Fruit fly (Drosophila melanogaster) whole organism, wandering third instar larva: ENCODE measurements around the gene CG14054.
A peak's percentile ranks its signal among the peaks of the same experiment; 100 is the strongest.

Experiments used
- Abd-B ChIP-seq: fragments of >200 bp; optimal IDR thresholded peaks from 2 replicates; lab custom pipeline; 2017; ENCODE audit warnings: missing biosample characterization, missing genetic modification characterization
- CG32264 ChIP-seq: fragments of 200-800 bp; sonication (Bioruptor generic); optimal IDR thresholded peaks from 2 replicates; lab custom pipeline; 2016; ENCODE audit warnings: missing biosample characterization, missing genetic modification characterization
- CG9705 ChIP-seq: fragments of 200-800 bp; sonication (Bioruptor generic); optimal IDR thresholded peaks from 2 replicates; lab custom pipeline; 2018; ENCODE audit warnings: missing biosample characterization, mild to moderate bottlenecking, missing genetic modification characterization
- Dfd ChIP-seq: fragments of >200 bp; optimal IDR thresholded peaks from 2 replicates; lab custom pipeline; 2017; ENCODE audit warnings: missing biosample characterization, missing genetic modification characterization
- Dif ChIP-seq: fragments of 200-275, 200-300 bp; sonication (Bioruptor generic); optimal IDR thresholded peaks from 2 replicates; lab custom pipeline; 2018; ENCODE audit warnings: missing biosample characterization, missing genetic modification characterization; ENCODE audit not compliant: partially characterized antibody
- GATAd ChIP-seq: sonication (Bioruptor generic); optimal IDR thresholded peaks from 2 replicates; lab custom pipeline; 2016; ENCODE audit warnings: missing biosample characterization, missing genetic modification characterization
- HLH106 ChIP-seq: fragments of 200-800 bp; optimal IDR thresholded peaks from 3 replicates; lab custom pipeline; 2019; ENCODE audit warnings: missing biosample characterization, mild to moderate bottlenecking, missing genetic modification characterization, moderate library complexity
- Hr78 ChIP-seq: fragments of >200 bp; optimal IDR thresholded peaks from 2 replicates; lab custom pipeline; 2017; ENCODE audit warnings: missing biosample characterization, missing genetic modification characterization
- Jra ChIP-seq: sonication (Bioruptor generic); optimal IDR thresholded peaks from 2 replicates; lab custom pipeline; 2016; ENCODE audit warnings: missing biosample characterization, missing genetic modification characterization
- Myc ChIP-seq: fragments of >200 bp; optimal IDR thresholded peaks from 2 replicates; lab custom pipeline; 2017
- N ChIP-seq: fragments of >200 bp; optimal IDR thresholded peaks from 2 replicates; lab custom pipeline; 2018; ENCODE audit warnings: missing biosample characterization, missing external identifiers, missing genetic modification characterization
- Rel ChIP-seq, 2 experiments: fragments of 200-800 bp; sonication (Bioruptor generic) in 1 of 2; optimal IDR thresholded peaks; 2 replicates in 1 of 2; 3 replicates in 1 of 2; lab custom pipeline; 2016 to 2019; ENCODE audit warnings: mild to moderate bottlenecking in 2 of 2, missing biosample characterization in 2 of 2, missing genetic modification characterization in 2 of 2, moderate library complexity in 1 of 2
- Sp1 ChIP-seq: fragments of 200-800 bp; sonication (Bioruptor generic); optimal IDR thresholded peaks from 3 replicates; lab custom pipeline; 2019; ENCODE audit warnings: missing biosample characterization, mild to moderate bottlenecking, missing genetic modification characterization, moderate library complexity
- Vsx2 ChIP-seq: fragments of 200-300, 225-300 bp; sonication (Bioruptor generic); optimal IDR thresholded peaks from 2 replicates; lab custom pipeline; 2018; ENCODE audit warnings: missing biosample characterization, missing genetic modification characterization; ENCODE audit not compliant: partially characterized antibody
- br ChIP-seq: fragments of 200-800 bp; sonication (Bioruptor generic); optimal IDR thresholded peaks from 2 replicates; lab custom pipeline; 2016; ENCODE audit warnings: missing biosample characterization, missing genetic modification characterization
- dl ChIP-seq, 2 experiments: fragments of 175-275, 200-275 bp in 1 of 2; fragments of 200-275 bp in 1 of 2; sonication (Bioruptor generic); optimal IDR thresholded peaks; lab custom pipeline; 2018; ENCODE audit warnings: mild to moderate bottlenecking in 2 of 2, missing biosample characterization in 2 of 2, missing genetic modification characterization in 2 of 2, moderate library complexity in 2 of 2; ENCODE audit not compliant: partially characterized antibody in 2 of 2, insufficient read depth in 1 of 2
- dmrt93B ChIP-seq: fragments of 200-800 bp; sonication (Bioruptor generic); optimal IDR thresholded peaks from 2 replicates; lab custom pipeline; 2018; ENCODE audit warnings: missing biosample characterization, mild to moderate bottlenecking, missing genetic modification characterization
- dsf ChIP-seq: sonication (Bioruptor generic); optimal IDR thresholded peaks from 2 replicates; lab custom pipeline; 2016; ENCODE audit warnings: missing biosample characterization, missing genetic modification characterization, borderline replicate concordance
- foxo ChIP-seq, 2 experiments: fragments of 200-800 bp; sonication (Bioruptor generic); optimal IDR thresholded peaks; 2 replicates in 1 of 2; 3 replicates in 1 of 2; lab custom pipeline; 2016 to 2017; ENCODE audit warnings: missing biosample characterization in 2 of 2, missing genetic modification characterization in 2 of 2
- fru ChIP-seq: fragments of 200-800 bp; sonication (Bioruptor generic); optimal IDR thresholded peaks from 3 replicates; lab custom pipeline; 2016; ENCODE audit warnings: missing biosample characterization, mild to moderate bottlenecking, missing genetic modification characterization
- h ChIP-seq: fragments of 200-800 bp; sonication (Bioruptor generic); optimal IDR thresholded peaks from 3 replicates; lab custom pipeline; 2016; ENCODE audit warnings: missing biosample characterization, mild to moderate bottlenecking, missing genetic modification characterization
- jim ChIP-seq: fragments of 175-275, 200-325 bp; sonication (Bioruptor generic); optimal IDR thresholded peaks from 2 replicates; lab custom pipeline; 2016; ENCODE audit warnings: missing biosample characterization, mild to moderate bottlenecking, missing genetic modification characterization
- lola ChIP-seq: fragments of >200 bp; optimal IDR thresholded peaks from 2 replicates; lab custom pipeline; 2017; ENCODE audit warnings: missing biosample characterization, missing genetic modification characterization
- pan ChIP-seq: fragments of >200 bp; optimal IDR thresholded peaks from 2 replicates; lab custom pipeline; 2017
- psq ChIP-seq: fragments of 200-800 bp; sonication (Bioruptor generic); optimal IDR thresholded peaks from 3 replicates; lab custom pipeline; 2017; ENCODE audit warnings: missing biosample characterization, mild to moderate bottlenecking, missing genetic modification characterization, moderate library complexity
- sage ChIP-seq: fragments of 200-800 bp; sonication (Bioruptor generic); optimal IDR thresholded peaks from 2 replicates; lab custom pipeline; 2016; ENCODE audit warnings: missing biosample characterization, mild to moderate bottlenecking, missing genetic modification characterization
- sv ChIP-seq: fragments of 200-800 bp; sonication (Bioruptor generic); optimal IDR thresholded peaks from 3 replicates; lab custom pipeline; 2016; ENCODE audit warnings: missing biosample characterization, missing genetic modification characterization
- tai ChIP-seq: sonication (Bioruptor generic); optimal IDR thresholded peaks from 2 replicates; lab custom pipeline; 2016; ENCODE audit warnings: missing biosample characterization, missing genetic modification characterization
- usp ChIP-seq: fragments of >200 bp; optimal IDR thresholded peaks from 2 replicates; lab custom pipeline; 2017; ENCODE audit warnings: missing biosample characterization, missing genetic modification characterization
- woc ChIP-seq: sonication (Bioruptor generic); optimal IDR thresholded peaks from 2 replicates; lab custom pipeline; 2016; ENCODE audit warnings: missing biosample characterization, mild to moderate bottlenecking, missing genetic modification characterization

Gene CG14054

DNA sequence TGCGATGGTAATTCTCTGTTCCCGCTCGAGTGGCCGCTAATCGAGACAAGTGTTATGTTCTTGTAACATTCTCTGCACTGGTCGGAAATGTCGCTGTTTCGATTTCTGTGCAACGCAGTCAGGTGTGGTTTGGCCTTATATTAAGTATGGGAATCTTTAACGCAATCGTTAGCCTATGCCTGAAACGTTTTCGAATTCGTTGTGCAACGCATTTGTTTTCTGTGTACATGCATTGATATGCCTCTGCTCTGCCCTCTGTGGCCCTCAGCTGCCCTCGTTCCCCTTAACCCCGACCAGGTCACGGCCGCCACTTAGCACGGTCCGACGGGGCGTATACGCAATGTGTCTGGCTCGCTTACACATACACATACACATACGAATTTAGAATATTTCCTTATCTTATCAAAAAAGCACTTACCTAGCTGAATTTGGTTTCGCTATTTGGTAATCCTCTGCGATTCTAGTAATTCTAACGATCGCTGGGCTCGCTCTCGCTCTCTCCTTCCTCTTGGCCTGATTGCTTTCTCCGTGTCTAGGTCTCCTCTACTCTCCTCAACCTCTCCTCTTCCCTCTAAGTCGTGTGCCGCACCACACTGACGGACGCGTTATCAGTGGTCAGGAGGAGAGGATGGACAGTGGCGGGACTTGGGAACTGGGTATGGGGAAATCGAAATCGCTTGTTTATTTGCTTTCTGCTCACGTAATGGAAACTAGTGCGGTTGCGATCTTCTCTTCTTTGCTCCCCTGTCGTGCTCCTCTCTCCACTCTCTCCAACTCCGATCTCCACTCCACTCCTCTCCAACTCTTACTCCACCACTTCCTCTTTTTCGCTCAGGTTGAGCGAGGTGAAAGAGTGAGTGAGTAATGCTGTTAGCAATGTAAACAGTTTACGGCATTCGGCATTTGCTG, 17.1 kb downstream of the CG14054 start:
- TF ChIP-seq HLH106 (tag; lab: Kevin White, UChicago): peak; percentile 11
- TF ChIP-seq pan (lab: Kevin White, UChicago): no peak
- peak; percentile 67 for TF ChIP-seq h (GFP tag; lab: Kevin White, UChicago)
- peak; percentile 75 for TF ChIP-seq br (GFP tag; lab: Kevin White, UChicago)

DNA sequence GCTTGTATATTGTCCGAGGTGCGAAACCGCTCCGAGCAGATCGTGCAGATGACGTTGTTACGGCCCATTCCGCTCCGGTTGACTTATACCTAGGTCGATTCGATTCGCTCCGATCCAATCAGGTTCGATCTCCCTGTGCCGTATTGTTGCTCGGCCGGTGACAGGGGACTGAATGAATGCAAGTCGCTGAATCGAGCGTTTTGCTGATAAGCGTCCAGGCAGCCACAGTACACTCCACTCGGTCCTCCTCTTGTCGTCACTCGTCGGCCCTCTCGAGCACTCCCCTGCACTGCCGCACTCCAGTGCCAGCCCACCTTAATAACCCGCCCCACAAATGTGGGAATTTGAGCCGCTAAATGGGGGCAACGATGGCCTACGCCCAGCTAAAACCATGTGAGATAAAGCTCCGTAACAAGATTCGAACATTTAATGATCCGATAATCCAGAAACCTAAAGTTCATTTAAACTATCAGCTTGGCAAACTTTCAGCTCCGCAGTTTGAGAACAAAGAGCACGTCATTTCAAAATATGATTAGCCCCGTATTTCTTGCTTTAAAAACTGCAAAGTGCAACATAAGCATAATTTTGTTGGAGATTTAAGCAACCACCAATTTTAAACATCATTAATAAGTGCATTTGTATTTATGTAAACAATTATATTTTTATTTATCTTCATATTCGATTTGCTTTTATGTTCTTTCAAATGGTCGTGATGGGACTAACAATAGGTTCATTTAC, 22.3 kb downstream of the CG14054 start, which contains the start of gene CG4325:
Gene CG4325, minus strand, starts transcription at position 159 of the 738 bp plus-strand sequence.
- TF ChIP-seq psq (GFP tag; lab: Kevin White, UChicago) (no peak), br (GFP tag; lab: Kevin White, UChicago) (peak; percentile 0), Dif (GFP tag; lab: Kevin White, UChicago) (peak; percentile 37)

DNA sequence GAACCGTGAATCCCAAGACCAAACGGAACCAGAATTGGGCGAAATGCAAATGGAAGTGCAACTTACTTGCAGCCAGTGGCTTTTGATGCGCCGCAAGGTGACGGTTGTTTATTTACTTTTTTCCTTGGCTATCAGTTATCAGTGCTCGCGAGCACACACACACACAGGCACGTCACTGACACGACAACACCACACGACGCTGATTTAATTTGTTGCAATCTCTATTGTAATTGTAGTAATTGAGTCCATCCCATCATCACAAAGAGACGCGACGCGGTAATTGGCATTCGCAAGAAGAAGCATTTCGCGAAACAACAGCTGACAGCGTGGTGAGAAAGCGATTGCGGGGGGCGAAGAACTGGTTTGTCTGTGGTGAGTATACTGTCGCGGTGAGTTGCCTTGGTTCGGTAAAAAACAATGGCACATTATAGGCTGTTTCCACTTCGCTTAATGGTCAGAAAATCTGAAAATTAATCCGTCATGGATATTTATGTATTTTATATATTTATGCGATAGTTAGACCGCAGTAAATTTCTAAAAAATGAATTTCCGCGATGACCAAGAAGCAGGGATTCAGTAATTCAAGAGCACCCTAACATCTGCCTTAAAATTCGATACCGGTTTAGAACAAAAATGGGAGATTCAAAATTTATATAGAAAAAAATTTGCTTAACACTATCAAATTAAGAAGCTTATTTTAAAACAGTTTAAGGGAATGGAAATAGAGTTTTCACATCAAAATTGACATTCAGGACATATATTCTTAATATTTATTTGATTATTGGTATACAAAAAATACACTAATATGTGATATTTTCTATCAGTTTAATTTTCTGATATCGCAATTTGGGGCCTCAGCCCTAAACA, 23.9 kb downstream of the CG14054 start, which contains the start of the genes Actn and usp:
Gene Actn, minus strand, starts transcription at position 331 of the 867 bp plus-strand sequence.
Gene usp, minus strand, starts transcription at position 331 of the 867 bp plus-strand sequence.
- TF ChIP-seq CG9705 (GFP tag; lab: Kevin White, UChicago): no peak
- TF ChIP-seq psq (GFP tag; lab: Kevin White, UChicago): no peak
- no peak for TF ChIP-seq sv (GFP tag; lab: Kevin White, UChicago)
- peak; percentile 75 for TF ChIP-seq Hr78 (GFP tag; lab: Kevin White, UChicago)
- peak; percentile 98 for TF ChIP-seq N (GFP tag; lab: Kevin White, UChicago)
- TF ChIP-seq Dfd: no peak
- no peak for TF ChIP-seq dsf
- TF ChIP-seq Vsx2 (GFP tag; lab: Kevin White, UChicago): no peak
- TF ChIP-seq dl (GFP tag; optimal IDR thresholded peaks at IDR 0.05; lab: Kevin White, UChicago; ENCODE audit: insufficient read depth in 1 of 2, partially characterized antibody in 2 of 2): no peak
- no peak for TF ChIP-seq fru (GFP tag; lab: Kevin White, UChicago)
- TF ChIP-seq Jra: no peak
- TF ChIP-seq GATAd (GFP tag; lab: Kevin White, UChicago): no peak
- TF ChIP-seq Rel (GFP tag; optimal IDR thresholded peaks at IDR 0.05; lab: Kevin White, UChicago): no peak
- TF ChIP-seq Rel (tag; optimal IDR thresholded peaks at IDR 0.05; lab: Kevin White, UChicago): peak; percentile 44
- no peak for TF ChIP-seq pan (lab: Kevin White, UChicago)
- peak; percentile 40 for TF ChIP-seq Abd-B (GFP tag; lab: Kevin White, UChicago)
- no peak for TF ChIP-seq dmrt93B (GFP tag; lab: Kevin White, UChicago)
- peak; percentile 46 for TF ChIP-seq HLH106 (tag; lab: Kevin White, UChicago)
- peak; percentile 70 for TF ChIP-seq Myc (lab: Kevin White, UChicago)
- TF ChIP-seq CG32264 (GFP tag; lab: Kevin White, UChicago): no peak
- TF ChIP-seq Sp1: peak; percentile 42
- TF ChIP-seq usp (GFP tag; lab: Kevin White, UChicago): no peak
- TF ChIP-seq sage (GFP tag; lab: Kevin White, UChicago): peak; percentile 28
- TF ChIP-seq foxo (GFP tag; optimal IDR thresholded peaks at IDR 0.05; lab: Kevin White, UChicago): peak in 1 of 2 experiments; percentile 38
- peak; percentile 55 for TF ChIP-seq woc (GFP tag; lab: Kevin White, UChicago)
- no peak for TF ChIP-seq jim (GFP tag; lab: Kevin White, UChicago)
- no peak for TF ChIP-seq Dif (GFP tag; lab: Kevin White, UChicago)
- TF ChIP-seq h (GFP tag; lab: Kevin White, UChicago): peak; percentile 52
- no peak for TF ChIP-seq lola (GFP tag; lab: Kevin White, UChicago)
- TF ChIP-seq tai (GFP tag; lab: Kevin White, UChicago): no peak
- peak; percentile 24 for TF ChIP-seq br (GFP tag; lab: Kevin White, UChicago)
